Worm (Caenorhabditis elegans): Measurements from ENCODE around the gene acs-12.

DNA sequence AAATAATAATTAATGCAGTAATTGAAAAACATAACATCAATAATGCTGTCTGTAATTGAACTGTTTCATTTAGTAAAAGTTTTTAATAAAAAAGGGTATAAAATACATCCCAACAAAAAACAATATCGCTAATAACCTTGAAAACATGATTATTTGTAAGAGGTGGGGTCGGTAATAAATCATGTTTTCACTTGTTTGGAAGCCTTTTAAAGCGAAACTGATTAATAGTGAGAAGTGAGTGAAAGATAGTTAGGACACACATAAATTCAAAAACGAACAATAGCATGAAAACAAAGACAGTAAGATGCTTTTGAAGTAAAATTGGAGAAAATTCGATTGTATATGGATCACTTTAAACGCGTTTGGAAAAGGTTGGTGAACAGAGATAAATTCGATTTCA lies 42.9 kb upstream of the acs-12 start, which contains the start of gene try-4:
- TF ChIP-seq unc-120 (tag; optimal IDR thresholded peaks at IDR 0.05; ENCODE audit: poor library complexity, severe bottlenecking) (no peak), nhr-237 (tag; optimal IDR thresholded peaks at IDR 0.05) (no peak), M03D4.4 (tag; optimal IDR thresholded peaks at IDR 0.05) (no peak), lsy-2 (tag; optimal IDR thresholded peaks at IDR 0.05) (no peak), ceh-39 (tag; optimal IDR thresholded peaks at IDR 0.05) (no peak), bed-3 (GFP tag; optimal IDR thresholded peaks at IDR 0.05) (no peak), nhr-2 (tag; optimal IDR thresholded peaks at IDR 0.05) (no peak), flh-1 (GFP tag; optimal IDR thresholded peaks at IDR 0.05) (no peak), snpc-4 (tag; optimal IDR thresholded peaks at IDR 0.05) (no peak), unc-62 (GFP tag; optimal IDR thresholded peaks at IDR 0.05) (no peak), tbx-8 (GFP tag; optimal IDR thresholded peaks at IDR 0.05) (no peak), ztf-11 (tag; optimal IDR thresholded peaks at IDR 0.05) (no peak), lin-13 (tag; optimal IDR thresholded peaks at IDR 0.05) (no peak)
